Worm (Caenorhabditis elegans): ENCODE results near the gene npp-26.

The npp-26 gene

DNA sequence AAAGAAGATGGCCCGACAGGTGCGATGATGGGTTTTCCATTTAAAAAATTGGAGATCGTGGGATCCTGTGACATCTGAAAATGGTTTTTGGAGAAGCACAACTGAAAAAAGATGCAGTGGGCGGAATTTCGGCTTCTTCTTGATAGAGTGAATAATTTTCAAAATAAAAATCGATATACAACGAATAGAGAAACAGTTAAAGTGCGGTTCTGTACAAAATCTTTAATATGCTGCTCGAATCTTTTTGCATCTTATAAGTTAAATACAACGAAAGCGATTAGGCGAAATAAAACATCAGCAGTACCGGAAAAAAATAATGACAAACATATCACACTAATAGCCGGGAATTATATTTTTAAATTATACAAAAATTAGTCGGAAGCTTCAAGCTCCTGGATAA, 42.7 kb downstream of the npp-26 start, which contains the start of gene H06H21.11:
Gene H06H21.11 (minus strand): TSS at position 101 of the 400 bp plus-strand sequence.
- TF ChIP-seq fos-1 (tag; optimal IDR thresholded peaks at IDR 0.05) (no peak), nhr-77 (tag; optimal IDR thresholded peaks at IDR 0.05) (no peak), Y55F3AM.14 (GFP tag; optimal IDR thresholded peaks at IDR 0.05) (no peak), snpc-4 (tag; optimal IDR thresholded peaks at IDR 0.05) (no peak), unc-55 (GFP tag; optimal IDR thresholded peaks at IDR 0.05) (no peak), blmp-1 (tag; optimal IDR thresholded peaks at IDR 0.05; ENCODE audit: insufficient read depth) (no peak), sma-3 (GFP tag; optimal IDR thresholded peaks at IDR 0.05) (no peak), ceh-82 (tag; optimal IDR thresholded peaks at IDR 0.05) (no peak), ZK546.5 (tag; optimal IDR thresholded peaks at IDR 0.05) (no peak), ztf-1 (GFP tag; conservative IDR thresholded peaks at IDR 0.05) (no peak), ztf-4 (tag; optimal IDR thresholded peaks at IDR 0.05) (no peak), egl-27 (tag; optimal IDR thresholded peaks at IDR 0.05) (no peak), sem-4 (tag; optimal IDR thresholded peaks at IDR 0.05) (no peak), alr-1 (tag; optimal IDR thresholded peaks at IDR 0.05) (no peak), unc-39 (tag; optimal IDR thresholded peaks at IDR 0.05) (no peak), nhr-23 (tag; optimal IDR thresholded peaks at IDR 0.05) (no peak), nhr-25 (tag; optimal IDR thresholded peaks at IDR 0.05) (no peak), zag-1 (tag; optimal IDR thresholded peaks at IDR 0.05) (no peak), nhr-12 (tag; optimal IDR thresholded peaks at IDR 0.05) (no peak), nhr-10 (tag; optimal IDR thresholded peaks at IDR 0.05) (no peak)

DNA sequence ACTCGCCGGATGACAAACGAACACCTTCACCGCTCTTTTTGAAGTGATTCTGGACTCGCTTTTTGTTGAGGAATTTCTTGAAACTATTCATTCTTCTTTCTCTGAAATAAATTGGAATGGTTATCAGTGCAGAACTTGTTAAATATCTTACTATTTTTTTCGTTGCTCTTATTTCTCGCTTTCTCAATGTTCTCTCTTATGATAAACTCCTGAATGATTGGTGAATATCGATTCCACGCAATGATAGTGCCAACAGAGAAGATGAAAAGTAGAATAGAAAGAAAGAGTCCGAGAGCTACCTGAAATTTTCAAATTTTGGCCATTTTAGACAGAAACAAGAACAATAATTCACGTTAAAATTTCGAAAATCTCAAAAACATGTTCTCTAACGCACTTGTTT, 44.9 kb downstream of the npp-26 start, which contains the start of gene ubxn-6:
Gene ubxn-6 (minus strand): TSS at position 101 of the 400 bp plus-strand sequence.
- TF ChIP-seq unc-55 (GFP tag; optimal IDR thresholded peaks at IDR 0.05): no peak
- no peak for TF ChIP-seq nhr-21 (tag; optimal IDR thresholded peaks at IDR 0.05)
- TF ChIP-seq egl-27 (tag; optimal IDR thresholded peaks at IDR 0.05): no peak
- TF ChIP-seq nhr-129 (tag; optimal IDR thresholded peaks at IDR 0.05): no peak
- TF ChIP-seq gmeb-1 (tag; optimal IDR thresholded peaks at IDR 0.05): no peak
- TF ChIP-seq Y55F3AM.14 (GFP tag; optimal IDR thresholded peaks at IDR 0.05): no peak
- no peak for TF ChIP-seq unc-39 (tag; optimal IDR thresholded peaks at IDR 0.05)
- no peak for TF ChIP-seq unc-62 (GFP tag; optimal IDR thresholded peaks at IDR 0.05)
- TF ChIP-seq ztf-1 (GFP tag; conservative IDR thresholded peaks at IDR 0.05): no peak
- TF ChIP-seq ceh-16 (tag; optimal IDR thresholded peaks at IDR 0.05): no peak
- TF ChIP-seq lin-11 (tag; optimal IDR thresholded peaks at IDR 0.05): no peak
- TF ChIP-seq nhr-237 (tag; optimal IDR thresholded peaks at IDR 0.05): no peak
- no peak for TF ChIP-seq mbf-1 (tag; optimal IDR thresholded peaks at IDR 0.05)
- TF ChIP-seq mdl-1 (tag; optimal IDR thresholded peaks at IDR 0.05): no peak
- no peak for TF ChIP-seq peb-1 (tag; optimal IDR thresholded peaks at IDR 0.05)
- TF ChIP-seq lin-39 (tag; optimal IDR thresholded peaks at IDR 0.05): no peak

DNA sequence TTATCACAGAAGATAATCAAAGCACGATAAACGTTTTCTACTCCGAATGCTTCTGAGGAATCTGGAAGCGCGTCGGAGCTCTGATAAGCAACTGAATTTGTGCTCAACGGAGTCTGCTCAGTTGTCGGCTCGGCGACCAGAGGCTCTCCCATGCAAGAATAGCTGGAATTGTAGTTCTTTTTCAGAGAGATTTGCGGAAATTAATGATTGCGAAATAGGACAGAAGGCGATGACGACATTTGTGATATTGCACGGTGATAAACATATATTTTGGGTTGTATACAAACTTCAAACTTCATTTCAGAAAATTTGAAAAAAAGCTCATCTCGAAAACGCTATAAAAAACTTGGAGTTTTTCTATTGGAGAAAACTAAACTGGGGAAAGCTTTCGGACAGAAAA, 45.3 kb downstream of the npp-26 start, which contains the start of gene H06H21.37:
Gene H06H21.37 (minus strand): TSS at position 162 of the 400 bp plus-strand sequence.
- TF ChIP-seq ztf-11 (tag; optimal IDR thresholded peaks at IDR 0.05): no peak
- TF ChIP-seq Y55F3AM.14 (GFP tag; optimal IDR thresholded peaks at IDR 0.05): no peak
- no peak for TF ChIP-seq mbf-1 (tag; optimal IDR thresholded peaks at IDR 0.05)

DNA sequence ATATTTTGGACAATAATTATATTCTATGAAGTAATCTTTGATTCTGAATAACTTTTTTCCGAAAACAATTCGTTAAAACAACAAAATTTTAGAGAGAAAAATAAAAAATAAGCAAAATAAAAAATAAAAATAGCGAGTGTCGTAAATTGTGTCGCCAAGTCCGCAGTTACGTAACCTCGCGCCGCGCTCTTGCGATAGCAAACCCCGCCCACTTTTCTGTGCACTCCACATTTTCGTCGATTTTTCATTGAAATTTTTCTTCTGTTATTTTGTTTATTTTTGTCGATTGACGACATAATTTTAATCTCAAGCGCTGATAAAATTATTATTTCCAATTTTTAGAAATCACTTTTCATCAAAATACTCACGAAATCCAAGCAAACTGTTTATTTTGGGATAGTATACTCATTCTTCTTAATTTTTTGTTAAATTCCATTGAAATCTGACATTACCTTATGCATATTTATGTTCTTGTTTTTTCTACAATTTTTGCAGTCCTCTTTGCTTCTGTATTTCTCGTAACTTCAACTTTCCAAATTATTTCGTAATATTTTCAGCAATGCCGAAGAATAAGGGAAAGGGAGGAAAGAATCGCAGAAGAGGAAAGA, 46.0 kb downstream of the npp-26 start, which contains the start of gene eif-1.A:
Gene eif-1.A (plus strand): TSS at position 558 of the 608 bp plus-strand sequence.
- TF ChIP-seq blmp-1 (tag; optimal IDR thresholded peaks at IDR 0.05; ENCODE audit: insufficient read depth): peak; percentile 19
- TF ChIP-seq lin-39 (tag; optimal IDR thresholded peaks at IDR 0.05): no peak
- no peak for TF ChIP-seq ztf-4 (tag; optimal IDR thresholded peaks at IDR 0.05)
- TF ChIP-seq nhr-129 (tag; optimal IDR thresholded peaks at IDR 0.05): peak; percentile 41
- peak; percentile 53 for TF ChIP-seq gmeb-1 (tag; optimal IDR thresholded peaks at IDR 0.05)
- TF ChIP-seq aly-2 (tag; optimal IDR thresholded peaks at IDR 0.05): no peak
- TF ChIP-seq nhr-21 (tag; optimal IDR thresholded peaks at IDR 0.05): no peak
- TF ChIP-seq ZK546.5 (tag; optimal IDR thresholded peaks at IDR 0.05): no peak
- TF ChIP-seq ama-1 (optimal IDR thresholded peaks at IDR 0.05): no peak
- no peak for TF ChIP-seq sem-4 (tag; optimal IDR thresholded peaks at IDR 0.05)
- no peak for TF ChIP-seq mbf-1 (tag; optimal IDR thresholded peaks at IDR 0.05)
- TF ChIP-seq unc-62 (GFP tag; optimal IDR thresholded peaks at IDR 0.05): no peak
- TF ChIP-seq R02D3.7 (tag; optimal IDR thresholded peaks at IDR 0.05): no peak
- TF ChIP-seq F13H6.1 (tag; optimal IDR thresholded peaks at IDR 0.05): peak; percentile 21
- peak; percentile 3 for TF ChIP-seq nhr-25 (tag; optimal IDR thresholded peaks at IDR 0.05)
- TF ChIP-seq dmd-4 (tag; optimal IDR thresholded peaks at IDR 0.05): no peak
- TF ChIP-seq lin-13 (GFP tag; optimal IDR thresholded peaks at IDR 0.05): peak; percentile 58
- TF ChIP-seq unc-39 (tag; optimal IDR thresholded peaks at IDR 0.05): no peak
- no peak for TF ChIP-seq alr-1 (tag; optimal IDR thresholded peaks at IDR 0.05)
- TF ChIP-seq crh-2 (tag; optimal IDR thresholded peaks at IDR 0.05): peak; percentile 31
- no peak for TF ChIP-seq nhr-77 (tag; optimal IDR thresholded peaks at IDR 0.05)
- TF ChIP-seq peb-1 (tag; optimal IDR thresholded peaks at IDR 0.05): no peak
- TF ChIP-seq ztf-1 (GFP tag; conservative IDR thresholded peaks at IDR 0.05): no peak
- peak; percentile 33 for TF ChIP-seq snpc-4 (tag; optimal IDR thresholded peaks at IDR 0.05)
- TF ChIP-seq ceh-16 (tag; optimal IDR thresholded peaks at IDR 0.05): peak; percentile 16
- peak; percentile 44 for TF ChIP-seq sma-3 (GFP tag; optimal IDR thresholded peaks at IDR 0.05)
- TF ChIP-seq nhr-6 (tag; optimal IDR thresholded peaks at IDR 0.05): no peak
- no peak for TF ChIP-seq egl-27 (tag; optimal IDR thresholded peaks at IDR 0.05)
- no peak for TF ChIP-seq ceh-82 (tag; optimal IDR thresholded peaks at IDR 0.05)
- no peak for TF ChIP-seq nhr-23 (tag; optimal IDR thresholded peaks at IDR 0.05)
- peak; percentile 76 for TF ChIP-seq C34F6.9 (tag; optimal IDR thresholded peaks at IDR 0.05)
- TF ChIP-seq mab-5 (tag; optimal IDR thresholded peaks at IDR 0.05): no peak
- peak; percentile 33 for TF ChIP-seq fos-1 (tag; optimal IDR thresholded peaks at IDR 0.05)
- peak; percentile 79 for TF ChIP-seq unc-55 (GFP tag; optimal IDR thresholded peaks at IDR 0.05)
- no peak for TF ChIP-seq elt-3 (tag; optimal IDR thresholded peaks at IDR 0.05)
- peak; percentile 51 for TF ChIP-seq lin-11 (tag; optimal IDR thresholded peaks at IDR 0.05)
